Worm (Caenorhabditis elegans) whole organism, L4 larva: ENCODE results near the gene clec-241.

ENCODE experiments used
- D1046.2 ChIP-seq: fragments of 200-800 bp; sonication (Bioruptor generic); IDR thresholded peaks from 2 replicates; pipeline ENCODE4 v1.3.6; 2022; ENCODE audit warnings: missing genetic modification characterization, missing compliant biosample characterization
- F37D6.2 ChIP-seq: sonication (generic microtip); optimal IDR thresholded peaks from 2 replicates; lab custom pipeline; 2016; ENCODE audit warnings: mild to moderate bottlenecking, missing genetic modification characterization, missing compliant biosample characterization
- T20F7.1 ChIP-seq: fragments of 200-800 bp; sonication (Bioruptor generic); optimal IDR thresholded peaks from 2 replicates; lab custom pipeline; 2018; ENCODE audit warnings: mild to moderate bottlenecking, missing genetic modification characterization, missing compliant biosample characterization
- Y105C5A.15 ChIP-seq: fragments of 200-800 bp; sonication (Bioruptor generic); IDR thresholded peaks from 2 replicates; pipeline ENCODE4 v1.3.6; 2022; ENCODE audit warnings: missing genetic modification characterization, missing compliant biosample characterization
- Y48G9A.11 ChIP-seq: fragments of 200-800 bp; sonication (Bioruptor generic); IDR thresholded peaks from 2 replicates; pipeline ENCODE4 v1.3.6; 2022; ENCODE audit warnings: missing genetic modification reagents, missing genetic modification characterization, missing compliant biosample characterization
- ZK337.2 ChIP-seq: fragments of 200-800 bp; sonication (Bioruptor generic); IDR thresholded peaks from 2 replicates; pipeline ENCODE4 v1.3.6; 2022; ENCODE audit warnings: missing genetic modification reagents, missing genetic modification characterization, missing compliant biosample characterization
- ZK546.5 ChIP-seq, 2 experiments: sonication (generic microtip); optimal IDR thresholded peaks; 2 replicates each; lab custom pipeline; 2017; ENCODE audit warnings: missing biosample characterization in 2 of 2, missing genetic modification characterization in 2 of 2
- ceh-32 ChIP-seq: sonication (generic microtip); optimal IDR thresholded peaks from 2 replicates; lab custom pipeline; 2016; ENCODE audit warnings: mild to moderate bottlenecking, missing genetic modification characterization, missing compliant biosample characterization; ENCODE audit not compliant: poor library complexity
- cey-2 ChIP-seq: sonication (generic microtip); optimal IDR thresholded peaks from 3 replicates; lab custom pipeline; 2017; ENCODE audit warnings: missing genetic modification characterization, mild to moderate bottlenecking, missing compliant biosample characterization, antibody characterized with exemption, borderline replicate concordance; ENCODE audit not compliant: insufficient read depth
- ctbp-1 ChIP-seq: fragments of 200-800 bp; sonication (Bioruptor generic); IDR thresholded peaks from 2 replicates; pipeline ENCODE4 v1.3.6; 2022; ENCODE audit warnings: missing genetic modification reagents, missing genetic modification characterization, missing compliant biosample characterization
- daf-8 ChIP-seq: fragments of 200-800 bp; sonication (Bioruptor generic); IDR thresholded peaks from 2 replicates; pipeline ENCODE4 v1.3.6; 2022; ENCODE audit warnings: missing genetic modification characterization, missing compliant biosample characterization
- dmd-6 ChIP-seq: fragments of 200-800 bp; sonication (Bioruptor generic); IDR thresholded peaks from 2 replicates; pipeline ENCODE4 v1.3.6; 2022; ENCODE audit warnings: missing genetic modification reagents, missing genetic modification characterization, missing compliant biosample characterization
- dmd-9 ChIP-seq: fragments of 200-800 bp; sonication (Bioruptor generic); IDR thresholded peaks from 2 replicates; pipeline ENCODE4 v1.3.6; 2022; ENCODE audit warnings: missing genetic modification reagents, missing genetic modification characterization, missing compliant biosample characterization
- duxl-1 ChIP-seq: sonication (generic microtip); optimal IDR thresholded peaks from 2 replicates; lab custom pipeline; 2016; ENCODE audit warnings: mild to moderate bottlenecking, missing genetic modification characterization, moderate library complexity, missing compliant biosample characterization; ENCODE audit not compliant: poor library complexity
- fos-1 ChIP-seq: fragments of 150-350 bp; optimal IDR thresholded peaks from 2 replicates; lab custom pipeline; 2014; ENCODE audit warnings: missing biosample characterization, missing genetic modification characterization
- gei-8 ChIP-seq: fragments of 200-800 bp; sonication (Bioruptor generic); optimal IDR thresholded peaks from 2 replicates; lab custom pipeline; 2018; ENCODE audit warnings: mild to moderate bottlenecking, missing genetic modification characterization, missing compliant biosample characterization
- jun-1 ChIP-seq: fragments of 150-350 bp; optimal IDR thresholded peaks from 2 replicates; lab custom pipeline; 2014; ENCODE audit warnings: missing biosample characterization, missing genetic modification reagents, missing genetic modification characterization
- lin-13 ChIP-seq: fragments of 150-350 bp; optimal IDR thresholded peaks from 2 replicates; lab custom pipeline; 2014; ENCODE audit warnings: missing biosample characterization, missing genetic modification reagents, missing genetic modification characterization
- mxl-2 ChIP-seq: fragments of 200-800 bp; sonication (Bioruptor generic); conservative IDR thresholded peaks from 2 replicates; pipeline ENCODE4 v1.3.6; 2022; ENCODE audit warnings: missing genetic modification reagents, missing genetic modification characterization, missing compliant biosample characterization
- nhr-111 ChIP-seq: fragments of 200-800 bp; sonication (Bioruptor generic); optimal IDR thresholded peaks from 2 replicates; lab custom pipeline; 2018; ENCODE audit warnings: mild to moderate bottlenecking, missing genetic modification characterization, missing compliant biosample characterization
- nhr-25 ChIP-seq: sonication (generic microtip); optimal IDR thresholded peaks from 2 replicates; lab custom pipeline; 2017; ENCODE audit warnings: missing genetic modification characterization, mild to moderate bottlenecking, missing compliant biosample characterization, antibody characterized with exemption, moderate library complexity, borderline replicate concordance; ENCODE audit not compliant: insufficient read depth
- nhr-28 ChIP-seq: fragments of 150-350 bp; optimal IDR thresholded peaks from 2 replicates; lab custom pipeline; 2014; ENCODE audit warnings: missing biosample characterization, missing genetic modification characterization
- nhr-48 ChIP-seq: sonication (generic microtip); optimal IDR thresholded peaks from 2 replicates; lab custom pipeline; 2016; ENCODE audit warnings: mild to moderate bottlenecking, missing genetic modification characterization, missing compliant biosample characterization
- nhr-76 ChIP-seq: fragments of 150-350 bp; optimal IDR thresholded peaks from 2 replicates; lab custom pipeline; 2014; ENCODE audit warnings: missing biosample characterization, missing genetic modification characterization
- pha-4 ChIP-seq, 2 experiments: fragments of 150-350 bp in 1 of 2; fragments of 200-800 bp in 1 of 2; sonication (Bioruptor generic) in 1 of 2; IDR thresholded peaks in 1 of 2; optimal IDR thresholded peaks in 1 of 2; 2 replicates each; pipeline versions ENCODE4 v1.3.6 to Lab custom; 2014 to 2022; ENCODE audit warnings: missing genetic modification characterization in 2 of 2, missing genetic modification reagents in 2 of 2, missing biosample characterization in 1 of 2, missing compliant biosample characterization in 1 of 2
- pqm-1 ChIP-seq: sonication (generic microtip); optimal IDR thresholded peaks from 2 replicates; lab custom pipeline; 2017; ENCODE audit warnings: missing biosample characterization, missing genetic modification characterization
- saeg-2 ChIP-seq: fragments of 200-800 bp; sonication (Bioruptor generic); IDR thresholded peaks from 2 replicates; pipeline ENCODE4 v1.3.6; 2022; ENCODE audit warnings: missing genetic modification reagents, missing genetic modification characterization, missing compliant biosample characterization
- snpc-1.2 ChIP-seq: fragments of 200-800 bp; sonication (Bioruptor generic); IDR thresholded peaks from 2 replicates; pipeline ENCODE4 v1.3.6; 2022; ENCODE audit warnings: missing genetic modification reagents, missing genetic modification characterization, missing compliant biosample characterization
- snpc-4 ChIP-seq: fragments of 150-350 bp; optimal IDR thresholded peaks from 2 replicates; lab custom pipeline; 2014; ENCODE audit warnings: missing biosample characterization, missing genetic modification characterization
- unc-130 ChIP-seq: sonication (generic microtip); optimal IDR thresholded peaks from 2 replicates; lab custom pipeline; 2016; ENCODE audit warnings: missing genetic modification reagents, missing genetic modification characterization, missing compliant biosample characterization
- unc-39 ChIP-seq: sonication (generic microtip); optimal IDR thresholded peaks from 2 replicates; lab custom pipeline; 2017; ENCODE audit warnings: missing biosample characterization, missing genetic modification characterization
- unc-62 ChIP-seq, 3 experiments: fragments of 150-350 bp in 1 of 3; sonication (generic microtip); optimal IDR thresholded peaks in 2 of 3; peaks in 1 of 3; 1 replicate in 1 of 3; 2 replicates in 2 of 3; lab custom pipeline; 2014 to 2017; ENCODE audit warnings: missing biosample characterization in 3 of 3, missing genetic modification characterization in 3 of 3, missing genetic modification reagents in 3 of 3, missing genotype in 1 of 3
- zag-1 ChIP-seq: fragments of 150-350 bp; optimal IDR thresholded peaks from 2 replicates; lab custom pipeline; 2014; ENCODE audit warnings: missing biosample characterization, missing genetic modification characterization
- zfp-2 ChIP-seq: sonication (generic microtip); optimal IDR thresholded peaks from 2 replicates; lab custom pipeline; 2016; ENCODE audit warnings: mild to moderate bottlenecking, missing genetic modification characterization, missing compliant biosample characterization
- ztf-11 ChIP-seq: fragments of 150-350 bp; optimal IDR thresholded peaks from 2 replicates; lab custom pipeline; 2014; ENCODE audit warnings: missing biosample characterization, missing genetic modification characterization

Gene clec-241

DNA sequence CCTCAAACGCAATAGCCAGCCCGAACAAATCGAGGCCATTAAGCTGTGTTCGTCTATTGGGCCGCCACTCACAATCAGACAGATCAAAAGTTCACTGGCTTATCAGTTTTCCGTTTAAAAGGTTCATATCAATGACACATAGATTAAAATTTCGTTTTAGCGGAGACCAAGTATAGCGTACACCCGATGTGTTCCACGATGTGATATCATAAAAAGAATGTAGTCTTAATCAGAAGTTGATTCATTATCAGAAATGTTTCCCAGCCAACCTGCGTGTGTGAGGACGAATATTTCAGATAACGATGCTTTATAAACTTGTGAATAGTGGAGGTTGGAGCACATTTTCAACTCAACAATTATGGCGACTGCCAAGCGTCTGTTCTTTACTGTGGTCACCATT, 918 bp upstream of the clec-241 start, which contains the start of gene clc-13 (continued):
- no peak for TF ChIP-seq zfp-2 (tag; lab: Kevin White, UChicago)

DNA sequence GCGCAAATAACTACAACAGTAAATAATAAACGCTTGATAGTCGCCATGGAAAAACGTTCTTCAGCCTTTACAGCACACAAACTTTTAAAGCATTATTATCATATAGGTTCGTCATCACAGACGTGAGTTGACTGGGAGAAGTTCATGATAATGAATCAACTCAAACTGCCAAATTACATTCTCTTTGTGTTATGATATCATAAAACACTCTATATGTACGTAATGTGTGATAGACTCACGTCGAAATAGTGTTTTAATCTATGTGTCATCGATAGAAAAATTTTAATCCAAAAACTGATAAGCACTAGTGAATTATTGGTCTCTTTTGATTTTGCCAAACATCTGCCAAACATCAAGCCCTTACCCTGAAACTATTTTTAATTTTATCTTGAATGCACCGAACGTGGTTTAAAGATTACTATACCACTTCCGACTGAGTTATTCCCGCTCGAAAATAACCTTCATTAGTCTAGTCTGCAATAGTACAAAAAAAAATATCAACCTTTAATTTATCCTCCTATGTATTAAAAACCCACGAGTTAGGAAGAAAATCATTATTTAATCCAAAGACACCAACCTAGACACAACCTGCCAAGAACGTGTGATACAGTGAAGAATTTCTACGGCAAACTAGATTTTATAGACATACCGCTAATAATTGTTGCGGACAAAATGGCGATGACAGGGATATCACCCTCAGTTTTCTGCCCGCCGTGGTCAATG, 3.6 kb downstream of the clec-241 start, which contains the start of the genes clc-12 and clec-240:
TSS of gene clc-12 (minus strand) at position 47 of the 723 bp plus-strand sequence.
TSS of gene clec-240 (plus strand) at position 673 of the 723 bp plus-strand sequence.
- TF ChIP-seq dmd-6: peak; percentile 47; the same call in 1 of the 2 replicates
- no peak for TF ChIP-seq ZK546.5 (tag; optimal IDR thresholded peaks at IDR 0.05; lab: Kevin White, UChicago)
- TF ChIP-seq nhr-28 (tag; lab: Kevin White, UChicago): peak; percentile 15
- TF ChIP-seq unc-62 (GFP tag; optimal IDR thresholded peaks at IDR 0.05 in 1 of 2; lab: Kevin White, UChicago): peak in 1 of 2 experiments; percentile 26
- no peak for TF ChIP-seq unc-62 (tag; optimal IDR thresholded peaks at IDR 0.05; lab: Kevin White, UChicago)
- TF ChIP-seq pqm-1 (tag; lab: Kevin White, UChicago): peak; percentile 14
- TF ChIP-seq, all 104 proteins: peak for 4

DNA sequence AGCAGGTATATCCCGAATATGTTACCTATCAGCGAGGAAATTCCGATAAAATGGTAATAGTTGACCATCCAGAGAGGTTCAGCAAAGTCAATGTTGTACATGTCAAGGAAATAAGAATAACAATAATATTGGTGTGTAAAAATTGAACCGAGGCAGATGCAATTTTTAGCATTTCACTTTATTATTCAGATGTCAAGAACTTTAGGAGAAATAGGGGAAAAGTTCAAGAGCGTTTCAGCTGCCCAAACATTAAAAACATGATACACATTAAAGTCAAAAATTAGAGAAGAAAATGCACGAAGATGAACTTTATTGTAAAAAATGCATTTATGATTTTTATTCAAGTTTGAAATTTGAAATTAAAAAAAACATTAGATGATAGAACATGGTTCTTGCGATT, 4.8 kb downstream of the clec-241 start, which contains the start of gene sri-69:
TSS of gene sri-69 (minus strand) at position 101 of the 400 bp plus-strand sequence.
- TF ChIP-seq T20F7.1 (no peak), D1046.2 (GFP tag; lab: Robert Waterston, UW) (no peak), unc-62 (GFP tag; optimal IDR thresholded peaks at IDR 0.05 in 1 of 2; lab: Kevin White, UChicago) (peak in 1 of 2 experiments; percentile 21), unc-62 (tag; optimal IDR thresholded peaks at IDR 0.05; lab: Kevin White, UChicago) (no peak), pha-4 (GFP tag; IDR thresholded peaks at IDR 0.05; lab: Robert Waterston, UW) (no peak), pha-4 (tag; optimal IDR thresholded peaks at IDR 0.05; lab: Kevin White, UChicago) (no peak)

DNA sequence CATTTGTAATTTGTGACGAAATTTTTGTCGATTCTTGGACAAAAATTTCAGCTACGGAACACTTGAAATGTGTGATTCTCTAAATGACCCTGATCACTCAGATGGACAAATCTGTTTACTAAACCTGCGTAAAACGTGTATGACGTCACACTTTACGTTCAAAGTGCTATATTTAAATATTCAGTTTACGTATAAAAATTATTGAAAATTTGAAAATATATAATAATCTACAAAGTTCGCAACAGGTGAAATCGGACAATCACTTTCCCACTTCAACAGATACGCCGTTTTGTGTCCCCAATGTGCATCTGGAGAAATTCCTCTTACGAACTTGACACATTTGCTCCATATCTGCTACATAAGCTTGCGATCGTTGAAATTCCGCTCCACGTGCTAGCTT, 7.9 kb downstream of the clec-241 start, which contains the start of gene srh-131:
TSS of gene srh-131 (plus strand) at position 301 of the 400 bp plus-strand sequence.
- TF ChIP-seq gei-8 (GFP tag; lab: Kevin White, UChicago): no peak
- TF ChIP-seq F37D6.2: no peak
- TF ChIP-seq jun-1: no peak
- no peak for TF ChIP-seq unc-39 (tag; lab: Kevin White, UChicago)
- TF ChIP-seq fos-1 (tag; lab: Kevin White, UChicago): no peak
- TF ChIP-seq saeg-2 (GFP tag; lab: Robert Waterston, UW): no peak
- TF ChIP-seq daf-8: no peak
- TF ChIP-seq nhr-25 (tag; lab: Kevin White, UChicago): no peak
- TF ChIP-seq nhr-76: no peak
- TF ChIP-seq unc-130 (GFP tag; lab: Kevin White, UChicago): no peak
- no peak for TF ChIP-seq nhr-48 (tag; lab: Kevin White, UChicago)
- TF ChIP-seq snpc-1.2 (GFP tag; lab: Robert Waterston, UW): no peak
- no peak for TF ChIP-seq duxl-1
- no peak for TF ChIP-seq cey-2
- no peak for TF ChIP-seq mxl-2
- no peak for TF ChIP-seq ceh-32 (tag; lab: Kevin White, UChicago)
- TF ChIP-seq T20F7.1: no peak
- no peak for TF ChIP-seq lin-13 (GFP tag; lab: Kevin White, UChicago)

DNA sequence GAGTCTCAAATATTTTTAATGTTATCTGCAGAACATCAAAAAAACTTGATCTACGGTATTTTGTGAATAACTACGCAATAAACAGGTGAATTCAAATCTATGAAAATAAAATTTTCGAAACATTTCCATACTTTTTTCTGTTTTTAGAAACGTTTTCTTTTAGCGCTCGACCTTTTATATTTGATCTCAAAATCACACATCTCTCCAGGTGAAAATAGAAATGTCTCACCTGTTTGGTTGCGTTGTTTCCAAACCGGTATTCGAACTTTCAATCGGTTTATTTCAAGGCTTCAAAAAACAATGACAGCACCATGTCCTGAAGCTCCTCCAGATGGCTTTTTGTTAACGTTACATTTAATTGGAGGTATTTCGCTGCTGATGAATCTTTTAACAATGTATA, 12.0 kb downstream of the clec-241 start, which contains the start of gene sri-9:
TSS of gene sri-9 (plus strand) at position 301 of the 400 bp plus-strand sequence.
- TF ChIP-seq ZK337.2 (GFP tag; lab: Robert Waterston, UW) (no peak), nhr-76 (no peak), snpc-4 (tag; lab: Kevin White, UChicago) (no peak), Y48G9A.11 (GFP tag; lab: Robert Waterston, UW) (no peak), lin-13 (GFP tag; lab: Kevin White, UChicago) (no peak), ztf-11 (tag; lab: Kevin White, UChicago) (no peak), ctbp-1 (GFP tag; lab: Robert Waterston, UW) (no peak), duxl-1 (no peak), nhr-111 (GFP tag; lab: Kevin White, UChicago) (no peak), dmd-9 (GFP tag; lab: Robert Waterston, UW) (no peak), Y105C5A.15 (no peak), zag-1 (tag; lab: Kevin White, UChicago) (no peak)
